Worm (Caenorhabditis elegans) whole organism, L1 larva: ENCODE measurements around the gene vamp-8.

ENCODE experiments used
- Y116A8C.19 ChIP-seq: sonication (generic microtip); optimal IDR thresholded peaks from 2 replicates; lab custom pipeline; 2016; ENCODE audit warnings: missing compliant biosample characterization, missing genetic modification characterization, borderline replicate concordance
- alr-1 ChIP-seq: fragments of 200-800 bp; sonication (Bioruptor generic); optimal IDR thresholded peaks from 2 replicates; lab custom pipeline; 2018; ENCODE audit warnings: borderline replicate concordance, mild to moderate bottlenecking, missing genetic modification characterization, missing compliant biosample characterization
- ama-1 ChIP-seq: fragments of 150-350 bp; optimal IDR thresholded peaks from 2 replicates; lab custom pipeline; 2014
- blmp-1 ChIP-seq: fragments of 150-350 bp; optimal IDR thresholded peaks from 2 replicates; lab custom pipeline; 2014; ENCODE audit warnings: missing biosample characterization, missing genetic modification characterization
- ceh-63 ChIP-seq: fragments of 200-800 bp; sonication (Bioruptor generic); optimal IDR thresholded peaks from 2 replicates; lab custom pipeline; 2018; ENCODE audit warnings: mild to moderate bottlenecking, missing genetic modification characterization, missing compliant biosample characterization
- ceh-8 ChIP-seq: fragments of 200-800 bp; sonication (Bioruptor generic); optimal IDR thresholded peaks from 2 replicates; lab custom pipeline; 2018; ENCODE audit warnings: mild to moderate bottlenecking, missing genetic modification characterization, moderate library complexity, missing compliant biosample characterization
- ceh-82 ChIP-seq, 3 experiments: fragments of 150-350 bp in 1 of 3; sonication (generic microtip) in 2 of 3; optimal IDR thresholded peaks; 2 replicates each; lab custom pipeline; 2014 to 2017; ENCODE audit warnings: missing biosample characterization in 3 of 3, missing genetic modification characterization in 3 of 3
- ceh-88 ChIP-seq: fragments of 200-800 bp; sonication (Bioruptor generic); IDR thresholded peaks from 2 replicates; pipeline ENCODE4 v1.3.6; 2022; ENCODE audit warnings: missing genetic modification characterization, missing compliant biosample characterization
- ces-1 ChIP-seq: fragments of 150-350 bp; optimal IDR thresholded peaks from 2 replicates; lab custom pipeline; 2014; ENCODE audit warnings: missing biosample characterization, missing genetic modification reagents, missing genetic modification characterization
- dsc-1 ChIP-seq: sonication (generic microtip); optimal IDR thresholded peaks from 2 replicates; lab custom pipeline; 2016; ENCODE audit warnings: mild to moderate bottlenecking, missing genetic modification characterization, missing compliant biosample characterization
- efl-1 ChIP-seq, 4 experiments: fragments of 150-350 bp; optimal IDR thresholded peaks in 3 of 4; peaks in 1 of 4; 1 replicate in 1 of 4; 2 replicates in 3 of 4; lab custom pipeline; 2014; ENCODE audit warnings: missing biosample characterization in 2 of 4, missing genetic modification characterization in 2 of 4, missing genetic modification reagents in 2 of 4
- efl-3 ChIP-seq: fragments of 200-800 bp; sonication (Bioruptor generic); optimal IDR thresholded peaks from 2 replicates; lab custom pipeline; 2018; ENCODE audit warnings: mild to moderate bottlenecking, missing genetic modification characterization, missing compliant biosample characterization
- egl-13 ChIP-seq: sonication (generic microtip); optimal IDR thresholded peaks from 2 replicates; lab custom pipeline; 2016; ENCODE audit warnings: missing genotype, missing genetic modification reagents, missing genetic modification characterization, missing compliant biosample characterization
- elt-2 ChIP-seq: sonication (generic microtip); optimal IDR thresholded peaks from 2 replicates; lab custom pipeline; 2016; ENCODE audit warnings: missing genetic modification characterization, mild to moderate bottlenecking, inconsistent platforms, missing compliant biosample characterization, missing genetic modification reagents
- elt-3 ChIP-seq, 6 experiments: fragments of 150-350 bp in 1 of 6; sonication (generic microtip); optimal IDR thresholded peaks; 2 replicates each; lab custom pipeline; 2017 to 2018; ENCODE audit warnings: missing biosample characterization in 6 of 6, missing genetic modification characterization in 6 of 6, inconsistent platforms in 1 of 6
- fkh-10 ChIP-seq: sonication (generic microtip); optimal IDR thresholded peaks from 2 replicates; lab custom pipeline; 2017; ENCODE audit warnings: missing biosample characterization, missing genetic modification reagents, missing genetic modification characterization
- fkh-4 ChIP-seq: sonication (generic microtip); optimal IDR thresholded peaks from 2 replicates; lab custom pipeline; 2016; ENCODE audit warnings: missing compliant biosample characterization, missing genetic modification characterization, borderline replicate concordance
- fkh-8 ChIP-seq: sonication (generic microtip); optimal IDR thresholded peaks from 2 replicates; lab custom pipeline; 2016; ENCODE audit warnings: mild to moderate bottlenecking, missing genetic modification characterization, missing compliant biosample characterization
- grh-1 ChIP-seq: fragments of 200-800 bp; sonication (Bioruptor generic); IDR thresholded peaks from 2 replicates; pipeline ENCODE4 v1.3.6; 2022; ENCODE audit warnings: missing genetic modification reagents, missing genetic modification characterization, missing compliant biosample characterization
- hlh-4 ChIP-seq: sonication (generic microtip); optimal IDR thresholded peaks from 2 replicates; lab custom pipeline; 2016; ENCODE audit warnings: mild to moderate bottlenecking, missing genetic modification characterization, missing compliant biosample characterization
- isw-1 ChIP-seq: fragments of 200-800 bp; sonication (Bioruptor generic); IDR thresholded peaks from 2 replicates; pipeline ENCODE4 v1.3.6; 2022; ENCODE audit warnings: missing genetic modification characterization, missing compliant biosample characterization
- jun-1 ChIP-seq: fragments of 150-350 bp; optimal IDR thresholded peaks from 2 replicates; lab custom pipeline; 2014; ENCODE audit warnings: missing biosample characterization, missing genetic modification reagents, missing genetic modification characterization
- lin-14 ChIP-seq: fragments of 200-800 bp; sonication (Bioruptor generic); optimal IDR thresholded peaks from 2 replicates; lab custom pipeline; 2018; ENCODE audit warnings: mild to moderate bottlenecking, missing genetic modification characterization, moderate library complexity, missing compliant biosample characterization
- lin-15B ChIP-seq: fragments of 150-350 bp; sonication (generic microtip); optimal IDR thresholded peaks from 3 replicates; lab custom pipeline; 2014; ENCODE audit warnings: missing biosample characterization, missing genetic modification characterization
- lin-39 ChIP-seq: fragments of 150-350 bp; optimal IDR thresholded peaks from 2 replicates; lab custom pipeline; 2014; ENCODE audit warnings: missing biosample characterization, missing genetic modification reagents, missing genetic modification characterization
- lsy-2 ChIP-seq, 2 experiments: fragments of 150-350 bp; optimal IDR thresholded peaks; 2 replicates each; lab custom pipeline; 2014; ENCODE audit warnings: missing biosample characterization in 2 of 2, missing genetic modification characterization in 2 of 2
- mdl-1 ChIP-seq, 2 experiments: fragments of 150-350 bp; optimal IDR thresholded peaks; 2 replicates each; lab custom pipeline; 2014 to 2017; ENCODE audit warnings: missing biosample characterization in 2 of 2, missing genetic modification characterization in 2 of 2, inconsistent platforms in 1 of 2
- mef-2 ChIP-seq: fragments of 150-350 bp; optimal IDR thresholded peaks from 2 replicates; lab custom pipeline; 2014; ENCODE audit warnings: missing biosample characterization, missing genetic modification characterization
- nhr-11 ChIP-seq: fragments of 150-350 bp; optimal IDR thresholded peaks from 2 replicates; lab custom pipeline; 2014; ENCODE audit warnings: missing biosample characterization, missing genetic modification characterization
- nhr-12 ChIP-seq: sonication (generic microtip); optimal IDR thresholded peaks from 2 replicates; lab custom pipeline; 2017; ENCODE audit warnings: missing biosample characterization, missing genetic modification characterization
- nhr-19 ChIP-seq: fragments of 200-800 bp; sonication (Bioruptor generic); conservative IDR thresholded peaks from 2 replicates; pipeline ENCODE4 v1.3.6; 2022; ENCODE audit warnings: missing genetic modification characterization, missing compliant biosample characterization
- nhr-71 ChIP-seq: sonication (generic microtip); optimal IDR thresholded peaks from 2 replicates; lab custom pipeline; 2016; ENCODE audit warnings: mild to moderate bottlenecking, missing genetic modification characterization, moderate library complexity, missing compliant biosample characterization
- nhr-77 ChIP-seq: fragments of 150-350 bp; optimal IDR thresholded peaks from 2 replicates; lab custom pipeline; 2014; ENCODE audit warnings: missing biosample characterization, missing genetic modification characterization
- nhr-84 ChIP-seq: sonication (generic microtip); optimal IDR thresholded peaks from 2 replicates; lab custom pipeline; 2017; ENCODE audit warnings: missing biosample characterization, missing genetic modification characterization
- nhr-85 ChIP-seq: sonication (generic microtip); peaks from one replicate; lab custom pipeline; 2016; ENCODE audit warnings: missing genetic modification characterization, inconsistent platforms, missing compliant biosample characterization
- pag-3 ChIP-seq: sonication (generic microtip); optimal IDR thresholded peaks from 2 replicates; lab custom pipeline; 2017; ENCODE audit warnings: missing genetic modification characterization, mild to moderate bottlenecking, missing compliant biosample characterization, antibody characterized with exemption, borderline replicate concordance; ENCODE audit not compliant: insufficient read depth
- pax-3 ChIP-seq: fragments of 200-800 bp; sonication (Bioruptor generic); optimal IDR thresholded peaks from 2 replicates; lab custom pipeline; 2018; ENCODE audit warnings: mild to moderate bottlenecking, missing genetic modification characterization, moderate library complexity, missing compliant biosample characterization
- skn-1 ChIP-seq: fragments of 150-350 bp; optimal IDR thresholded peaks from 2 replicates; lab custom pipeline; 2014; ENCODE audit warnings: missing biosample characterization, missing genetic modification characterization
- snu-23 ChIP-seq: sonication (generic microtip); optimal IDR thresholded peaks from 2 replicates; lab custom pipeline; 2016; ENCODE audit warnings: missing genetic modification characterization, missing compliant biosample characterization
- sox-4 ChIP-seq: sonication (generic microtip); optimal IDR thresholded peaks from 2 replicates; lab custom pipeline; 2016; ENCODE audit warnings: missing genetic modification characterization, missing compliant biosample characterization
- sup-37 ChIP-seq: fragments of 200-800 bp; sonication (Bioruptor generic); optimal IDR thresholded peaks from 2 replicates; lab custom pipeline; 2018; ENCODE audit warnings: mild to moderate bottlenecking, missing genetic modification characterization, missing compliant biosample characterization
- tlp-1 ChIP-seq: fragments of 150-350 bp; optimal IDR thresholded peaks from 2 replicates; lab custom pipeline; 2014; ENCODE audit warnings: missing biosample characterization, missing genetic modification characterization
- unc-130 ChIP-seq: fragments of 150-350 bp; optimal IDR thresholded peaks from 2 replicates; lab custom pipeline; 2017; ENCODE audit warnings: missing biosample characterization, missing genetic modification characterization, inconsistent platforms
- unc-30 ChIP-seq: sonication (generic microtip); optimal IDR thresholded peaks from 2 replicates; lab custom pipeline; 2017; ENCODE audit warnings: missing biosample characterization, missing genetic modification characterization
- unc-62 ChIP-seq: fragments of 150-350 bp; optimal IDR thresholded peaks from 2 replicates; lab custom pipeline; 2014; ENCODE audit warnings: missing biosample characterization, missing genetic modification reagents, missing genetic modification characterization
- unc-86 ChIP-seq: sonication (generic microtip); optimal IDR thresholded peaks from 2 replicates; lab custom pipeline; 2016; ENCODE audit warnings: missing genetic modification characterization, missing compliant biosample characterization
- unc-98 ChIP-seq: fragments of 200-800 bp; sonication (Bioruptor generic); IDR thresholded peaks from 2 replicates; pipeline ENCODE4 v1.3.6; 2022; ENCODE audit warnings: missing genetic modification characterization, missing compliant biosample characterization
- ztf-4 ChIP-seq: fragments of 150-350 bp; optimal IDR thresholded peaks from 2 replicates; lab custom pipeline; 2014; ENCODE audit warnings: missing biosample characterization, missing genetic modification characterization

Gene vamp-8

ce11 chrIV:13882573-13882972 lies 17.6 kb upstream of the vamp-8 start, which contains the start of gene thoc-7:
thoc-7 (plus strand) TSS chrIV:13882734.
- 0 out of 2 replicates have a peak, but pooled peaks have one; percentile 9 for TF ChIP-seq grh-1 (GFP tag; lab: Robert Waterston, UW)
- no peak for TF ChIP-seq isw-1 (GFP tag; lab: Robert Waterston, UW)
- TF ChIP-seq ama-1 = no peak
- peak in 1 of 2 experiments; percentile 36 for TF ChIP-seq lsy-2 (tag; optimal IDR thresholded peaks at IDR 0.05; lab: Kevin White, UChicago)
- no peak for TF ChIP-seq egl-13
- peak; percentile 62 for TF ChIP-seq nhr-85 (tag; lab: Kevin White, UChicago)
- peak; percentile 16 for TF ChIP-seq nhr-71 (tag; lab: Kevin White, UChicago)
- TF ChIP-seq, all 84 proteins: peak for 4

- TF ChIP-seq sup-37 (GFP tag; lab: Kevin White, UChicago) = peak; percentile 65
- peak; percentile 58 for TF ChIP-seq sox-4 (tag; lab: Kevin White, UChicago)
- peak; percentile 81 for TF ChIP-seq skn-1 (tag; lab: Kevin White, UChicago)
- peak; percentile 61 for TF ChIP-seq pax-3 (tag; lab: Kevin White, UChicago)
- peak; percentile 82 for TF ChIP-seq ztf-4 (tag; lab: Kevin White, UChicago)
- TF ChIP-seq fkh-8 (tag; lab: Kevin White, UChicago) = peak; percentile 86
- TF ChIP-seq nhr-85 (tag; lab: Kevin White, UChicago) = peak; percentile 97
- TF ChIP-seq unc-86 (tag; lab: Kevin White, UChicago) = peak; percentile 92
- TF ChIP-seq ces-1 = no peak
- no peak for TF ChIP-seq ceh-63 (GFP tag; lab: Kevin White, UChicago)
- TF ChIP-seq elt-2 (tag; lab: Kevin White, UChicago) = peak; percentile 71
- TF ChIP-seq jun-1 (tag; lab: Kevin White, UChicago) = peak; percentile 82
- TF ChIP-seq mef-2 = no peak
- no peak for TF ChIP-seq hlh-4 (tag; lab: Kevin White, UChicago)
- peak; percentile 97 for TF ChIP-seq snu-23 (GFP tag; lab: Kevin White, UChicago)
- TF ChIP-seq grh-1 (GFP tag; lab: Robert Waterston, UW) = peak; percentile 90
- TF ChIP-seq egl-13 = peak; percentile 53
- no peak for TF ChIP-seq nhr-12 (tag; lab: Kevin White, UChicago)
- TF ChIP-seq dsc-1 (tag; lab: Kevin White, UChicago) = peak; percentile 87
- TF ChIP-seq lin-39 (tag; lab: Kevin White, UChicago) = peak; percentile 79
- TF ChIP-seq mdl-1 (tag; optimal IDR thresholded peaks at IDR 0.05; lab: Kevin White, UChicago) = peak in 1 of 2 experiments; percentile 85
- peak; percentile 95 for TF ChIP-seq isw-1 (GFP tag; lab: Robert Waterston, UW)
- peak in 3 of 6 experiments; percentile 35 to 92 (median 82) for TF ChIP-seq elt-3 (tag; optimal IDR thresholded peaks at IDR 0.05; lab: Kevin White, UChicago)
- TF ChIP-seq fkh-10 = peak; percentile 49
- no peak for TF ChIP-seq nhr-84 (tag; lab: Kevin White, UChicago)
- TF ChIP-seq lin-14 (GFP tag; lab: Kevin White, UChicago) = peak; percentile 90
- peak; percentile 63 for TF ChIP-seq lin-15B (tag; lab: Kevin White, UChicago)
- no peak for TF ChIP-seq unc-30 (tag; lab: Kevin White, UChicago)
- peak; percentile 96 for TF ChIP-seq nhr-71 (tag; lab: Kevin White, UChicago)
- no peak for TF ChIP-seq pag-3 (tag; lab: Kevin White, UChicago)
- TF ChIP-seq ceh-88 (GFP tag; lab: Robert Waterston, UW) = peak; percentile 76
- TF ChIP-seq ceh-82 (tag; optimal IDR thresholded peaks at IDR 0.05; lab: Kevin White, UChicago) = peak; percentile 79 to 95 (median 91)
- peak; percentile 89 to 94 for TF ChIP-seq efl-1 (optimal IDR thresholded peaks at IDR 0.05; lab: Kevin White, UChicago)
- TF ChIP-seq efl-1 (GFP tag; optimal IDR thresholded peaks at IDR 0.05 in 1 of 2; lab: Kevin White, UChicago) = peak; percentile 78 to 98
- TF ChIP-seq efl-3 (GFP tag; lab: Kevin White, UChicago) = no peak
- peak; percentile 59 for TF ChIP-seq unc-130 (tag; lab: Kevin White, UChicago)
- TF ChIP-seq nhr-11 (tag; lab: Kevin White, UChicago) = peak; percentile 63
- peak; percentile 67 for TF ChIP-seq ceh-8 (GFP tag; lab: Kevin White, UChicago)
- TF ChIP-seq unc-62 = no peak
- TF ChIP-seq nhr-77 (tag; lab: Kevin White, UChicago) = peak; percentile 82
- no peak for TF ChIP-seq tlp-1 (tag; lab: Kevin White, UChicago)
- TF ChIP-seq alr-1 (tag; lab: Kevin White, UChicago) = no peak
- peak; percentile 70 for TF ChIP-seq blmp-1 (tag; lab: Kevin White, UChicago)
- TF ChIP-seq lsy-2 (tag; optimal IDR thresholded peaks at IDR 0.05; lab: Kevin White, UChicago) = peak; percentile 99
- peak; percentile 92 for TF ChIP-seq nhr-19
- TF ChIP-seq Y116A8C.19 (tag; lab: Kevin White, UChicago) = no peak
- peak; percentile 37 for TF ChIP-seq fkh-4 (tag; lab: Kevin White, UChicago)
- peak; percentile 29; the same call in 1 of the 2 replicates for TF ChIP-seq unc-98 (GFP tag; lab: Robert Waterston, UW)
Measured at ce11 chrIV:13881754-13882275, 16.8 kb upstream of the vamp-8 start, which contains the start of gene rpl-29. rpl-29 (plus strand) TSS chrIV:13882225.
